Worm (Caenorhabditis elegans) whole organism, young adult: Measurements from ENCODE around the gene srw-137.

Experiments used
- B0019.2 ChIP-seq: fragments of 200-800 bp; sonication (Bioruptor generic); conservative IDR thresholded peaks from 2 replicates; pipeline ENCODE4 v1.3.6; 2022; ENCODE audit warnings: missing genetic modification reagents, missing genetic modification characterization, missing compliant biosample characterization
- B0261.1 ChIP-seq: sonication (generic microtip); optimal IDR thresholded peaks from 2 replicates; lab custom pipeline; 2016; ENCODE audit warnings: mild to moderate bottlenecking, missing genetic modification characterization, moderate library complexity, missing compliant biosample characterization
- B0336.3 ChIP-seq: fragments of 200-800 bp; sonication (Bioruptor generic); IDR thresholded peaks from 2 replicates; pipeline ENCODE4 v1.3.6; 2022; ENCODE audit warnings: missing genetic modification characterization, missing compliant biosample characterization
- C06A6.2 ChIP-seq: fragments of 200-800 bp; sonication (Bioruptor generic); conservative IDR thresholded peaks from 2 replicates; pipeline ENCODE4 v1.3.6; 2022; ENCODE audit warnings: missing genetic modification characterization, missing compliant biosample characterization
- F23B12.7 ChIP-seq: sonication (generic microtip); optimal IDR thresholded peaks from 2 replicates; lab custom pipeline; 2017; ENCODE audit warnings: missing genetic modification characterization, mild to moderate bottlenecking, missing compliant biosample characterization, antibody characterized with exemption, moderate library complexity; ENCODE audit not compliant: insufficient read depth
- F37B4.10 ChIP-seq: fragments of 200-800 bp; sonication (Bioruptor generic); IDR thresholded peaks from 2 replicates; pipeline ENCODE4 v1.3.6; 2022; ENCODE audit warnings: missing genetic modification characterization, missing compliant biosample characterization
- F39B2.1 ChIP-seq: fragments of 200-800 bp; sonication (Bioruptor generic); IDR thresholded peaks from 2 replicates; pipeline ENCODE4 v1.3.6; 2022; ENCODE audit warnings: missing genetic modification reagents, missing genetic modification characterization, missing compliant biosample characterization
- K11D2.4 ChIP-seq: fragments of 200-800 bp; sonication (Bioruptor generic); IDR thresholded peaks from 2 replicates; pipeline ENCODE4 v1.3.6; 2022; ENCODE audit warnings: missing genetic modification reagents, missing genetic modification characterization, missing compliant biosample characterization
- T26A5.8 ChIP-seq: sonication (generic microtip); optimal IDR thresholded peaks from 2 replicates; lab custom pipeline; 2016; ENCODE audit warnings: missing genetic modification characterization, missing compliant biosample characterization
- Y67H2A.10 ChIP-seq: fragments of 200-800 bp; sonication (Bioruptor generic); conservative IDR thresholded peaks from 2 replicates; pipeline ENCODE4 v1.3.6; 2022; ENCODE audit warnings: missing genetic modification reagents, missing genetic modification characterization, missing compliant biosample characterization
- Y79H2A.3 ChIP-seq: fragments of 200-800 bp; sonication (Bioruptor generic); conservative IDR thresholded peaks from 2 replicates; pipeline ENCODE4 v1.3.6; 2022; ENCODE audit warnings: missing genetic modification reagents, missing genetic modification characterization, missing compliant biosample characterization
- ZK185.1 ChIP-seq: sonication (generic microtip); optimal IDR thresholded peaks from 2 replicates; lab custom pipeline; 2016; ENCODE audit warnings: mild to moderate bottlenecking, missing genetic modification characterization, missing compliant biosample characterization; ENCODE audit not compliant: poor library complexity, severe bottlenecking
- aptf-3 ChIP-seq: fragments of 200-800 bp; sonication (Bioruptor generic); IDR thresholded peaks from 2 replicates; pipeline ENCODE4 v1.3.6; 2022; ENCODE audit warnings: missing genetic modification characterization, missing compliant biosample characterization
- atf-7 ChIP-seq: sonication (generic microtip); optimal IDR thresholded peaks from 2 replicates; lab custom pipeline; 2017; ENCODE audit warnings: mild to moderate bottlenecking, missing genetic modification characterization, missing compliant biosample characterization
- attf-5 ChIP-seq: fragments of 200-800 bp; sonication (Bioruptor generic); optimal IDR thresholded peaks from 2 replicates; lab custom pipeline; 2018; ENCODE audit warnings: mild to moderate bottlenecking, missing genetic modification characterization, missing compliant biosample characterization
- cebp-2 ChIP-seq: fragments of 200-800 bp; sonication (Bioruptor generic); IDR thresholded peaks from 2 replicates; pipeline ENCODE4 v1.3.6; 2022; ENCODE audit warnings: missing genetic modification characterization, missing compliant biosample characterization
- ceh-58 ChIP-seq: fragments of 200-800 bp; sonication (Bioruptor generic); IDR thresholded peaks from 2 replicates; pipeline ENCODE4 v1.3.6; 2022; ENCODE audit warnings: missing genetic modification characterization, missing compliant biosample characterization
- ceh-91 ChIP-seq: fragments of 200-800 bp; sonication (Bioruptor generic); IDR thresholded peaks from 2 replicates; pipeline ENCODE4 v1.3.6; 2022; ENCODE audit warnings: missing genetic modification reagents, missing genetic modification characterization, missing compliant biosample characterization
- chd-7 ChIP-seq: sonication (generic microtip); optimal IDR thresholded peaks from 2 replicates; lab custom pipeline; 2016; ENCODE audit warnings: mild to moderate bottlenecking, missing genetic modification characterization, moderate library complexity, missing compliant biosample characterization
- die-1 ChIP-seq: sonication (generic microtip); optimal IDR thresholded peaks from 2 replicates; lab custom pipeline; 2016; ENCODE audit warnings: missing genotype, mild to moderate bottlenecking, missing genetic modification characterization, missing compliant biosample characterization
- dpff-1 ChIP-seq: sonication (generic microtip); optimal IDR thresholded peaks from 2 replicates; lab custom pipeline; 2017; ENCODE audit warnings: mild to moderate bottlenecking, missing genetic modification characterization, missing compliant biosample characterization
- egl-18 ChIP-seq: fragments of 200-800 bp; sonication (Bioruptor generic); IDR thresholded peaks from 2 replicates; pipeline ENCODE4 v1.3.6; 2022; ENCODE audit warnings: missing genetic modification reagents, missing genetic modification characterization, missing compliant biosample characterization
- ets-4 ChIP-seq: fragments of 200-800 bp; sonication (Bioruptor generic); optimal IDR thresholded peaks from 2 replicates; lab custom pipeline; 2018; ENCODE audit warnings: mild to moderate bottlenecking, missing genetic modification characterization, missing compliant biosample characterization
- gei-17 ChIP-seq: fragments of 200-800 bp; sonication (Bioruptor generic); optimal IDR thresholded peaks from 2 replicates; lab custom pipeline; 2018; ENCODE audit warnings: mild to moderate bottlenecking, missing genetic modification characterization, missing compliant biosample characterization
- hmg-1.2 ChIP-seq: fragments of 200-800 bp; sonication (Bioruptor generic); IDR thresholded peaks from 2 replicates; pipeline ENCODE4 v1.3.6; 2022; ENCODE audit warnings: missing genetic modification reagents, missing genetic modification characterization, missing compliant biosample characterization
- hmg-20 ChIP-seq: fragments of 200-800 bp; sonication (Bioruptor generic); IDR thresholded peaks from 2 replicates; pipeline ENCODE4 v1.3.6; 2022; ENCODE audit warnings: missing genetic modification reagents, missing genetic modification characterization, missing compliant biosample characterization
- let-607 ChIP-seq, 2 experiments: fragments of 200-800 bp in 1 of 2; sonication (Bioruptor generic) in 1 of 2; sonication (generic microtip) in 1 of 2; optimal IDR thresholded peaks; 2 replicates each; lab custom pipeline; 2016 to 2018; ENCODE audit warnings: mild to moderate bottlenecking in 2 of 2, missing compliant biosample characterization in 2 of 2, missing genetic modification characterization in 2 of 2, moderate library complexity in 2 of 2, missing genotype in 1 of 2
- lin-26 ChIP-seq: fragments of 200-800 bp; sonication (Bioruptor generic); IDR thresholded peaks from 2 replicates; pipeline ENCODE4 v1.3.6; 2022; ENCODE audit warnings: missing genetic modification reagents, missing genetic modification characterization, missing compliant biosample characterization
- nfyb-1 ChIP-seq: fragments of 200-800 bp; sonication (Bioruptor generic); IDR thresholded peaks from 2 replicates; pipeline ENCODE4 v1.3.6; 2022; ENCODE audit warnings: missing genetic modification reagents, missing genetic modification characterization, missing compliant biosample characterization
- sea-2 ChIP-seq: fragments of 200-800 bp; sonication (Bioruptor generic); IDR thresholded peaks from 2 replicates; pipeline ENCODE4 v1.3.6; 2022; ENCODE audit warnings: missing genetic modification characterization, missing compliant biosample characterization
- snpc-1.1 ChIP-seq: sonication (generic microtip); optimal IDR thresholded peaks from 2 replicates; lab custom pipeline; 2017; ENCODE audit warnings: missing genetic modification characterization, mild to moderate bottlenecking, missing compliant biosample characterization, antibody characterized with exemption, moderate library complexity, missing genotype, missing genetic modification reagents; ENCODE audit not compliant: insufficient read depth
- snpc-4 ChIP-seq, 5 experiments: fragments of 150-350 bp in 1 of 5; sonication (generic microtip) in 4 of 5; optimal IDR thresholded peaks; 2 replicates each; lab custom pipeline; 2014 to 2018; ENCODE audit warnings: missing genetic modification characterization in 5 of 5, missing biosample characterization in 3 of 5, antibody characterized with exemption in 2 of 5, mild to moderate bottlenecking in 2 of 5, missing compliant biosample characterization in 2 of 5, missing genotype in 2 of 5, moderate library complexity in 2 of 5, missing genetic modification reagents in 1 of 5
- sptf-2 ChIP-seq: fragments of 200-800 bp; sonication (Bioruptor generic); optimal IDR thresholded peaks from 2 replicates; lab custom pipeline; 2018; ENCODE audit warnings: mild to moderate bottlenecking, missing genetic modification characterization, missing compliant biosample characterization
- unc-130 ChIP-seq: sonication (generic microtip); optimal IDR thresholded peaks from 2 replicates; lab custom pipeline; 2016; ENCODE audit warnings: missing genetic modification reagents, missing genetic modification characterization, missing compliant biosample characterization

The srw-137 gene

ce11 chrV:2920125-2920524, 23.6 kb downstream of the srw-137 start:
- TF ChIP-seq hmg-1.2 (GFP tag; lab: Robert Waterston, UW) (peak; percentile 60; the same call in 1 of the 2 replicates), ets-4 (GFP tag; lab: Kevin White, UChicago) (no peak), snpc-1.1 (peak; percentile 86), snpc-4 (GFP tag; optimal IDR thresholded peaks at IDR 0.05; lab: Kevin White, UChicago) (peak; percentile 87), snpc-4 (tag; optimal IDR thresholded peaks at IDR 0.05; lab: Kevin White, UChicago) (peak; percentile 64 to 95 (median 82))
- TF ChIP-seq, all 124 proteins: peak for 3

- no peak for TF ChIP-seq B0019.2 (GFP tag; lab: Robert Waterston, UW)
- no peak for TF ChIP-seq cebp-2 (GFP tag; lab: Robert Waterston, UW)
- TF ChIP-seq ZK185.1 (tag; lab: Kevin White, UChicago): no peak
- no peak for TF ChIP-seq egl-18 (GFP tag; lab: Robert Waterston, UW)
- no peak for TF ChIP-seq F37B4.10 (GFP tag; lab: Robert Waterston, UW)
- no peak for TF ChIP-seq hmg-20 (GFP tag; lab: Robert Waterston, UW)
- TF ChIP-seq atf-7 (tag; lab: Kevin White, UChicago): no peak
- no peak for TF ChIP-seq let-607 (tag; optimal IDR thresholded peaks at IDR 0.05; lab: Kevin White, UChicago)
- no peak for TF ChIP-seq B0261.1 (tag; lab: Kevin White, UChicago)
- no peak for TF ChIP-seq attf-5 (GFP tag; lab: Kevin White, UChicago)
- TF ChIP-seq nfyb-1 (GFP tag; lab: Robert Waterston, UW): no peak
- TF ChIP-seq B0336.3 (GFP tag; lab: Robert Waterston, UW): no peak
- TF ChIP-seq unc-130 (GFP tag; lab: Kevin White, UChicago): no peak
- TF ChIP-seq sea-2: no peak
- TF ChIP-seq Y67H2A.10 (GFP tag; lab: Robert Waterston, UW): no peak
- no peak for TF ChIP-seq dpff-1 (tag; lab: Kevin White, UChicago)
These were observed 29.8 kb downstream of the srw-137 start, which contains the start of gene srh-146 for ce11 chrV:2913948-2914347. Gene srh-146, plus strand, starts transcription at chrV:2914248.

ce11 chrV:2912901-2913300, 30.9 kb downstream of the srw-137 start, which contains the start of gene C31B8.9:
Gene C31B8.9, minus strand, starts transcription at chrV:2913001.
- TF ChIP-seq Y79H2A.3 (GFP tag; lab: Robert Waterston, UW) (no peak), chd-7 (tag; lab: Kevin White, UChicago) (no peak), die-1 (tag; lab: Kevin White, UChicago) (no peak), sptf-2 (GFP tag; lab: Kevin White, UChicago) (no peak), ZK185.1 (tag; lab: Kevin White, UChicago) (no peak), ceh-91 (no peak), T26A5.8 (no peak), lin-26 (GFP tag; lab: Robert Waterston, UW) (no peak), F23B12.7 (tag; lab: Kevin White, UChicago) (no peak), F39B2.1 (GFP tag; lab: Robert Waterston, UW) (no peak), gei-17 (GFP tag; lab: Kevin White, UChicago) (no peak), C06A6.2 (no peak), attf-5 (GFP tag; lab: Kevin White, UChicago) (no peak), K11D2.4 (no peak), aptf-3 (GFP tag; lab: Robert Waterston, UW) (no peak), ceh-58 (GFP tag; lab: Robert Waterston, UW) (no peak)
